Worm (Caenorhabditis elegans) whole organism, L4/young adult: Measurements from ENCODE around the gene cogc-2.

Experiments
- W03F9.2 ChIP-seq: fragments of 150-350 bp; optimal IDR thresholded peaks from 2 replicates; lab custom pipeline; 2014; ENCODE audit warnings: missing biosample characterization, missing genetic modification characterization
- dao-5 ChIP-seq: sonication (generic microtip); optimal IDR thresholded peaks from 2 replicates; lab custom pipeline; 2016; ENCODE audit warnings: missing genotype, missing genetic modification characterization, moderate library complexity, missing compliant biosample characterization
- him-1 ChIP-seq: sonication (generic microtip); optimal IDR thresholded peaks from 2 replicates; lab custom pipeline; 2016; ENCODE audit warnings: missing genotype, missing genetic modification reagents, missing genetic modification characterization, missing compliant biosample characterization

Gene cogc-2

DNA sequence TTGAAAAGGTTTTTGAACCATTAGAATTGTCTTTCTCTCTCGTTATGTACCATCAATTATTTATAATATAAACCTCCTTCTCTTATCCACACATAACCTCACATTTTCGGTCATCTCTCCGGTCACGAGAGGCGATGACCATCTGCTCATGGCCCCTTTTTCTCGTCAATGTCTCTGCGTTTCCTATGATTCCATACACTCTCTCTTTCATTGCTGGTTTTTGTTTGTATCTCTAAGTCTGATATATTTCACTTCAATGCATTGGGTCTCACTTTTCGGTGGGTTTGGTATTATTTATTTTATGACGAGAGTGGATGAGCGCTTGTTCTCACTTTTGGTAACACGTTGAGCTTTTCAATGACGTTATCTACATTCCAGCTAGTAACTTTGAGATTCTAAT is 16.4 kb downstream of the cogc-2 start:
- TF ChIP-seq dao-5 (tag; lab: Kevin White, UChicago) (no peak), W03F9.2 (peak; percentile 55)

DNA sequence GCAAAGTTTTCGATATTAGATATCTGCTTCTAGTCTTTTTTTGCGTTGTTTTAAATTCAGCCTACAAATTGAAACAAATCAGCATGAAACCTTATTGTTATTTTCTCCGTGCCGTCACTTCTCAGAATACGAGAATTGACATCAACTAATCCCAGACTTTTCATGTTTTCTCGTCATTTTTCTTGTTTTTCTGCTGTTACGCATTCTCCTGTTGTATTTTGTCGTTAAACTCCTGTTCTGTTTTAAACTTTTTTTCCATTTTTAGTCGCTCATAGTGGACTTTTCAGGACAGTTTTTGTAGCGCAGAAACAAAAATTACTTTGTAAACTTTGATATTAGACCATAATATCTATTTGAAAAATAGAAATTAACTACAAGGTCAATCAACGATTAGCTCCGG is 17.2 kb downstream of the cogc-2 start:
- TF ChIP-seq W03F9.2, result no peak
- TF ChIP-seq dao-5 (tag; lab: Kevin White, UChicago), result no peak
- TF ChIP-seq him-1 (tag; lab: Kevin White, UChicago), result no peak

DNA sequence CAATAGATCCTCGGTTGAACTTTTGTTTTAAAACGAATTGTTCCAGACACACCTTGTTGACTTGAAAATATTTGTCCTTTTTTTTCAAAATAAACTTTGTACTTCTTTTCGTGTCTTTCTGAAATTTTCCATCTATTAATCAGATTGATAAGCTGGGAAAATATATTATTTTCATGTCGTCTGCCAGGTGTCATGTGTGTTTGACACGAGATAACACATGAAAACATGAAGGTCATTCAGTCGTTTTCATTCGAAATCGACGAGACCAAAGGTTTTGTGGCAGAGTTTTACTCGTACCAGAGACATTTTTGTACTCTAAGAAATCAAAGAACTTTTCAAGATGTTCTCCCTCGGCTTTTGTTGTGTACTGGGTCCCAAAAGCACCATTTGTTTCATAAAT is 18.8 kb downstream of the cogc-2 start:
- no peak for TF ChIP-seq dao-5 (tag; lab: Kevin White, UChicago)

DNA sequence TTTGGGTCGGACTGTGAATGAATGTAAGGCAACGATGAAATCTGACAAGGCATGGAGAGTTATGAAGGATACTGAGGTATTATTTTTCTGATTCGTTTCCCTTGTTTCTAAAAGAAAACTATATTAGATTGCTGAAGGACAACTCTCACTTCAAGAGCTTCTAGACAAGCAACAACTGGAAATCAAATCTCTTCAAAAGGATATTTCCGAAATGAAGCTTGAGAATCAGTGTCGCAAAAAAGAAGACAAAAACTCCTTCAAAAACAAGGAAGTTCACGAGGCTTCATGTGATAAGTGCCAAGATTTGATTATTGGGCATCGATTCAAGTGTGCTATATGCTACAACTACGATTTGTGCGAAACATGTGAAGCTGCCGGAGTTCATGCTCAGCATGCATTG is 20.8 kb downstream of the cogc-2 start:
- TF ChIP-seq him-1 (tag; lab: Kevin White, UChicago) (no peak), dao-5 (tag; lab: Kevin White, UChicago) (no peak), W03F9.2 (no peak)

DNA sequence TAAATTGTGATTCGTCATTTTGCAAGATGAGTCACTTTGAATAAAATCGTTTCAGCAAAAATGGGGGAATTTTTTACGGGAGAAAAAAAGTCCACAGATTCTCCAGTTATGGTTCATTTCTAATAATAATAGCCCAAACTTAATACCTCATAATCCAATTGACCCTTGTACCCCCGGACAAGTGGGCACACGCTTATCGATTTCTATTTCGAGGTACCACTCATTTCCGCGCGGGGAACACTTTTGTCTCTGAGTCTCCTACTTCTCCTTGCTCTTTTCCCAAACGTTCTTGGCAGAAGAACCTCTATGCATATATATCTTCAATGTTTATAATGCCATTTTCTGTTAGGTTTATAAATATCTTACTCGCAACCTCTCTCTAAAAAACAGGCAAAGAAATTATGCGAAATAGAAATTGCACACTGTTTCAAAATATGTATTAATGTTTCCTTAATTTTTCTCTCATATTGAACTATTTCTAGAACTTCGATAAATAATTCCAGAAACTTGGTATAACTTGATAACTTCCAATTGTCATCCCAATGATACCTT is 22.2 kb downstream of the cogc-2 start, which contains the start of gene gldi-4:
TSS of gene gldi-4 (plus strand) at position 502 of the 552 bp plus-strand sequence.
- TF ChIP-seq W03F9.2 (no peak), him-1 (tag; lab: Kevin White, UChicago) (no peak), dao-5 (tag; lab: Kevin White, UChicago) (no peak)

DNA sequence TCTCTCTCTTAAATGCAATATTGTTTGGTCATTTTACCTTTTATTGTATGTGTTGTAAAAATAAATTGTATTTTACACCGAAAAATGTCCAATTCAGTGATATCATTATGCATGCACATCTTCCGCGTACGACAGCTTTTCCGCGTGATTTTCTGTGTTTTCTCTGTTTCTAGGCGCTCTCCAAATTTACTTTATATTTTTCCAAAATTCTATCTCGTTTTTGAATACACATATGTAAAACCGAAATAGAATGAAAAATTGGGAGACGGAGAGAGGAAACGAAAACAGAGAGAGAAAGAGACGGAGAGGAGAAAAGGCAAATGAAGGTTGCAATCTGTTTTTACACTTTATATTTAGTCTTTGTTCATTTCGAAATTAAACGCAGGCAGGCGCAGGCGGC is 22.9 kb downstream of the cogc-2 start:
- TF ChIP-seq dao-5 (tag; lab: Kevin White, UChicago) (no peak), W03F9.2 (no peak), him-1 (tag; lab: Kevin White, UChicago) (no peak)

DNA sequence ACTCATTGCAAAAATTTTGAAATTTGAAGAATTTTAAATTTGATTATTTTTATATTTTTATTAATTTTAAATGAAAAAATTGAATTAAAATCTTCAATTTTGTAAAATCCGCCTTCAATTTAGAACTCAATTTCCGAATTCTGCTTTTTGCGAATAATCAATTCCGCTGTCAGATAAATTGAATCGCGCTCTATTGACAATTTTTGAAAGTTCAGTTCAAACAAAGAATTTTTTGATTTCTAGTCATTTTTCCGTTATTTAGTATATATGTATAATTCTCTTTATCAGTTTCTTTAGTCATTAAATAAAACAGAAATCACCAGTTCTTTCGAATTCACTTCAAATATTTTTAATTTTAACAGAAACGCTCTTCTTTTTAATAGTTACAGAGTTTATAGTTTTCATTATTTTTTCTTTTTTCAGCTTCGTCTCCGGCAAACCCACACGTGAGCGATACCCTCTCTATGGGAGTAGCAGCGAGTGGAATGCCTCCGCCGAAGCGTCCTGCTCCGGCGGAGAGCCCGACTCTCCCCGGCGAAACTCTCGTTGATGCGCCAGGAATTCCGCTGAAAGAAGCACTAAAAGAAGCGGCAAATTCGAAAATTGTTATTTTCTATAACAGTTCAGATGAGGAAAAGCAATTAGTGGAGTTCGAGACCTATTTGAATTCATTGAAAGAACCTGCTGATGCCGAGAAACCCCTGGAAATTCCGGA is 26.5 kb downstream of the cogc-2 start:
- TF ChIP-seq dao-5 (tag; lab: Kevin White, UChicago) (no peak), him-1 (tag; lab: Kevin White, UChicago) (no peak), W03F9.2 (peak; percentile 38)

DNA sequence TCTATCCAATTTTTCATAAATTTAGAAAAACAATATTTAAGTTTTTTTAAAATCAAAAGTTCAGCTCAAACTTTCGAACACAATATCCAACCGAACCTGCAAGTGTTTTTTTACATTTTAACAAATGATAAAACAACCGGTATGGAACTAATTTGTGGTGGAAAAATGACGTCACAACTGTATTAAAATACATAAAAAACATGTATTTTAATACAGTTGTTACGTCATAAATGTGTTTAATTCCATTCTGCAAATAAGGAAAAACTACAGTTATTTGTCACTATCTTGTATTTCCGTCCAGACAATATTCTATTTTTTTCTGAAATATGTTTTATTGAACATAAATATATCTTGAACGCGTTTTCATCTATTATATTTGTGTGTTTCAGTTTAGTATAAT is 27.2 kb downstream of the cogc-2 start:
- TF ChIP-seq dao-5 (tag; lab: Kevin White, UChicago) (no peak), him-1 (tag; lab: Kevin White, UChicago) (no peak), W03F9.2 (no peak)

DNA sequence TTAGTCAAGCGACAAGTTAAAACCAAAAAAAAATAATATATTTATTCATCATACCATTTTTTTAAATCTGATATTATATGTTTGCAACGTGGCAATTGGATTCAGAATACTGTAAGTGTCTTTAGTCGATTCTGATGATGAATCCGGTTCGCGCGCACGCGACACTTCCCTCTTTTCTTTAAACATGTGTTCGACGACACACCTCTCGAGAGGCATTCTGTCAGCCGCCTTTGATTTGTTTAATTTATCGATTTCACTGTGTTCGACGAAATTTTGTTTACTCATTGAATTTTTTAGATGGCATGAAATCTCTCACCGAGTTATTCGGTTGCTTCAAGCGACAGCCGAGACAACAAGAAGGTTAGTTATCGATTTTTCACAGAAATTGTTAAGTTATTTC is 27.7 kb downstream of the cogc-2 start, which contains the start of gene trxr-1:
TSS of gene trxr-1 (plus strand) at position 227 of the 400 bp plus-strand sequence.
- TF ChIP-seq dao-5 (tag; lab: Kevin White, UChicago), result no peak
- no peak for TF ChIP-seq him-1 (tag; lab: Kevin White, UChicago)
- TF ChIP-seq W03F9.2, result no peak

DNA sequence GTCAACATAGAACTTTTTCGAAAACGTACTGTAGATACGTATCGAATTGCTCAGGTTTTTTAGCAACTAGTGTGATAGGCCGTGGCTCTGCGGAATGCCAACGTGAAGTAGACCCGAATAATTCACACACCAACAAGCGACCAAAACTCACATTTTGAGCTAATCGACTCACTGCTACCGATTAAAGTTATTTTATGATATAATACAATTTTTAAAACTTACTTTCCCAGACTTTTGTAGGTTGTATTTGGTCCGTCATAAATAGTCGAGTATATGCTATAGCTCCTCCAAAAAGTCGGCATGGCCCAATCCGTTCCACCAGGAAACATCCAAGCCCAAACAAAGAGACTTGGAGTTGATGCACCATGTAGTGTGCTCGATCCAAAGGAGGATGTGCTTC is 28.5 kb downstream of the cogc-2 start, which contains the start of gene C25A8.1:
TSS of gene C25A8.1 (plus strand) at position 301 of the 400 bp plus-strand sequence.
- no peak for TF ChIP-seq W03F9.2
- no peak for TF ChIP-seq him-1 (tag; lab: Kevin White, UChicago)
- TF ChIP-seq dao-5 (tag; lab: Kevin White, UChicago), result no peak

DNA sequence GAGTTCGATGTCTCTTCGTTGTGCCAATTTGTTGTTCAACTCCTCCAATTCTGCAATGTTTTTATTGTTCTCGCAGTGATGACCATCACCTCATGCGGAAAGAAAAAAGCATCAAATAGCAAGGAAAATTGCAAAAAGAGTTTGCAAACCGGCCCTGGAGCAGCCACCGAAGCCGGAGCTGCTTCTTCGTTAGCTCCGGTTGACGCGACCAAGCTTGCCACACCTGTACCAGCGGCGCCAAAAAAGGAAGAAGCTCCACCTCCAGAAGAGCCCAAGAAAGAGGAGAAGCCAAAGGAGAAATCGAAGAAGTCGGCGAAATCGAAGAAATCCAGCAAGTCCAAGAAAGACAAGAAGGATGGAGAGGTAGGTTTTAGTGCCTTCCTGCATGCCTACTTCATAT is 29.2 kb downstream of the cogc-2 start:
- TF ChIP-seq him-1 (tag; lab: Kevin White, UChicago) (no peak), dao-5 (tag; lab: Kevin White, UChicago) (no peak), W03F9.2 (no peak)

DNA sequence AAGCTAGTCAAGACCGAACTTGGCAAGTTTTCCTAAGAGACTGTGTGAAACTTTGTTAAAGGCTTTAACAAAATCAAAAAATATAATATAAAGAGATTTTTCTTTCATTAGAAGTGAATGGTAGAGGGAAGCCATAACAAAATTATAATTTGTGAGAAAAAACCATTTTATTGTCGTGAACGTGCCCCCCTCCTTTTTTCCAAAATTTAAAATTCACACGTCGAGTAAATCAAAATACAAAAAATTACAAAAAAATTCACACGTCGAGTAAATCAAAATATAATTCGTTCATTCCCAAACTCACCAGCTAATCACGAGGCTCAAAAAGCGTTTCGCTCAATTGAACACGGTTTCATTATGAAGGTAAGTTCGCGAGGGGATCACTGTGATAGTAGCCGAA is 29.8 kb downstream of the cogc-2 start, which contains the start of gene C25A8.2:
TSS of gene C25A8.2 (plus strand) at position 301 of the 400 bp plus-strand sequence.
- no peak for TF ChIP-seq W03F9.2
- no peak for TF ChIP-seq him-1 (tag; lab: Kevin White, UChicago)

DNA sequence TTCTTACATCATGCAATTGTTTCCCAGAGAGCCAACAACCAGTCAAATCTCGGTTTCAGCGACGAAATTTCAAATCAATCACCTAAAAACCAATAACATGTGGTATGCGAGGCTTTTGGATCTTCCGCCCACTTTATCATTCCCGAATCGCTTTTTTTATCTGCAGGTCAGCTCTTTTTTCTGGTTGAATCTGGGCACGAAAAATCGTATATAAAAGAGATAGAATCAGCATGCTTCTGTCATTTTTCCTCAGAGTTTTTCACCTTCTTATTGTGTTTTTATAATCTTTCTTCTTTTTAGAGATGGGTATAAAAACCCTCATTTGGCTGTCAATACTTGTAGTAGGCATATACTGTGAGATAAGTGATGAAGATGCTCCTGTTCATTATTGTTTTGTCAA is 36.1 kb downstream of the cogc-2 start, which contains the start of gene cht-3:
TSS of gene cht-3 (plus strand) at position 301 of the 400 bp plus-strand sequence.
- no peak for TF ChIP-seq him-1 (tag; lab: Kevin White, UChicago)

DNA sequence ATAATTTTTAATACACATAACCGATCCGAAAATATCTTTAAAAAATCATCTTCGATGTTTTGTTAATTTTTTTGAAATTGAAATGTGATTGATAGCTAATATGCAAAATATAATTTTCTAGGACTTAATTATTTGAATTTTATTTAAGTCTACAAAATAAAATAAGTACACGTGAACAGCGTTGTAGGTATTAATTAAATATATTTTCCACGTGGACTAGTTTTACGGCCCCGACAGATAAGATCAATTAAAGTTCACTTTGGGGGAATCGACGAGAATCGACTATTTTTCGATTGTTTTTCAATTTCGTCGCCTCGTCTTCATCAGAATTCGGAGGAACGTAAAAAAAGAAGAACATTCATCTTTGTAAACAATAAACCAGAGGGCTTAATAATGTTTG is 40.2 kb downstream of the cogc-2 start, which contains the start of gene C25A8.5:
TSS of gene C25A8.5 (plus strand) at position 301 of the 400 bp plus-strand sequence.
- no peak for TF ChIP-seq him-1 (tag; lab: Kevin White, UChicago)
- TF ChIP-seq W03F9.2, result no peak
- TF ChIP-seq dao-5 (tag; lab: Kevin White, UChicago), result no peak

DNA sequence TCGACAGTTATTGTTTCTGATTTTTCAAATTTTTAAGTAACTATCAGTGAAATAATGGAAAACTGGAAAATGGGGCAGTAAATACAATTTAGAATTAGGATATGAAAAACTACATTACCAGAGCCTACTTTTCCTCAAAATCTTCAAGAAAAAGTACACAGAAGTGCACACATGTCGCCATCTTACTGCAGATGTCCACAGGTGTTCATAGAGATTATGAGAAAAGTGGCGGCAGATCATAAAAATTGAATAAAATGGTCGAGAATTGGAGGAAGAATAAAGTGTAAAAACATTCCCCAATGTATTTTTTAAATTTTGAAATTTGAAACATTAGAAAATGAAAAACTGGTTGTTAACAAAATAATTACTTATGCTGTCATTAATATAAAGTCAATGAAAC is 41.5 kb downstream of the cogc-2 start:
- TF ChIP-seq dao-5 (tag; lab: Kevin White, UChicago) (no peak), him-1 (tag; lab: Kevin White, UChicago) (no peak), W03F9.2 (no peak)
